Fruit fly (Drosophila melanogaster) whole organism, embryonic: ENCODE data around the gene Btnd.

Experiments used
- Awh ChIP-seq: fragments of 200-800 bp; sonication (Bioruptor generic); IDR thresholded peaks from 2 replicates; pipeline ENCODE4, ENCODE4 v1.3.6; 2022; ENCODE audit warnings: missing biosample characterization, missing genetic modification characterization
- B-H1 ChIP-seq: fragments of 200-800 bp; sonication (Bioruptor generic); IDR thresholded peaks from 3 replicates; pipeline ENCODE4 v1.3.6; 2022; ENCODE audit warnings: missing biosample characterization, missing genetic modification characterization
- Blimp-1 ChIP-seq: fragments of 200-800 bp; sonication (Bioruptor generic); optimal IDR thresholded peaks from 3 replicates; lab custom pipeline; 2018; ENCODE audit warnings: missing biosample characterization, missing genetic modification characterization, mild to moderate bottlenecking, moderate library complexity, missing genetic modification reagents
- Bteb2 ChIP-seq: fragments of 200-800 bp; sonication (Bioruptor generic); optimal IDR thresholded peaks from 2 replicates; lab custom pipeline; 2016; ENCODE audit warnings: missing biosample characterization, missing genetic modification characterization
- CG13424 ChIP-seq: fragments of 200-800 bp; sonication (Bioruptor generic); optimal IDR thresholded peaks from 2 replicates; lab custom pipeline; 2019; ENCODE audit warnings: missing biosample characterization, mild to moderate bottlenecking, missing genetic modification characterization, moderate library complexity
- CG14050 ChIP-seq: fragments of 200-800 bp; sonication (Bioruptor generic); IDR thresholded peaks from 3 replicates; pipeline ENCODE4 v1.3.6; 2022; ENCODE audit warnings: missing biosample characterization, missing genetic modification characterization
- CG14710 ChIP-seq: fragments of 200-800 bp; sonication (Bioruptor generic); optimal IDR thresholded peaks from 3 replicates; lab custom pipeline; 2019; ENCODE audit warnings: missing biosample characterization, mild to moderate bottlenecking, missing genetic modification characterization, moderate library complexity
- CG15011 ChIP-seq: fragments of 200-800 bp; sonication (Bioruptor generic); optimal IDR thresholded peaks from 3 replicates; lab custom pipeline; 2018; ENCODE audit warnings: missing biosample characterization, mild to moderate bottlenecking, missing genetic modification characterization
- CG17328 ChIP-seq: fragments of 200-800 bp; sonication (Bioruptor generic); IDR thresholded peaks from 2 replicates; pipeline ENCODE4 v1.3.6; 2022; ENCODE audit warnings: missing biosample characterization, missing genetic modification characterization
- CG18011 ChIP-seq: fragments of 200-800 bp; sonication (Bioruptor generic); optimal IDR thresholded peaks from 2 replicates; lab custom pipeline; 2017; ENCODE audit warnings: missing biosample characterization, missing genetic modification characterization, mild to moderate bottlenecking, moderate library complexity, missing genotype
- CG18599 ChIP-seq: fragments of 200-800 bp; sonication (Bioruptor generic); optimal IDR thresholded peaks from 3 replicates; lab custom pipeline; 2017; ENCODE audit warnings: missing biosample characterization, missing genetic modification characterization, mild to moderate bottlenecking, moderate library complexity, missing genetic modification reagents
- CG3726 ChIP-seq: fragments of 200-800 bp; sonication (Bioruptor generic); IDR thresholded peaks from 3 replicates; pipeline ENCODE4, ENCODE4 v1.3.6; 2022; ENCODE audit warnings: missing biosample characterization, missing genetic modification characterization
- CG7963 ChIP-seq: fragments of 200-800 bp; sonication (Bioruptor generic); IDR thresholded peaks from 3 replicates; pipeline ENCODE4 v1.3.6; 2022; ENCODE audit warnings: missing biosample characterization, missing genetic modification characterization; ENCODE audit not compliant: partially characterized antibody
- CG9727 ChIP-seq: fragments of 200-800 bp; sonication (Bioruptor generic); optimal IDR thresholded peaks from 3 replicates; lab custom pipeline; 2017; ENCODE audit warnings: missing biosample characterization, mild to moderate bottlenecking, missing genetic modification characterization
- Dfd ChIP-seq, 2 experiments: fragments of >200 bp; optimal IDR thresholded peaks; 2 replicates each; lab custom pipeline; 2017; ENCODE audit warnings: missing biosample characterization in 2 of 2, missing genetic modification characterization in 2 of 2
- Dip2 ChIP-seq: fragments of 200-800 bp; sonication (Bioruptor generic); IDR thresholded peaks from 2 replicates; pipeline ENCODE4 v1.3.6; 2022; ENCODE audit warnings: missing biosample characterization, missing genetic modification characterization
- Doc2 ChIP-seq: fragments of 200-800 bp; sonication (Bioruptor generic); IDR thresholded peaks from 2 replicates; pipeline ENCODE4 v1.3.6; 2022; ENCODE audit warnings: missing biosample characterization, missing genetic modification characterization
- Gsc ChIP-seq: fragments of 200-800 bp; sonication (Bioruptor generic); IDR thresholded peaks from 2 replicates; pipeline ENCODE4 v1.3.6; 2022; ENCODE audit warnings: missing biosample characterization, missing genetic modification characterization
- H15 ChIP-seq: fragments of 200-800 bp; sonication (Bioruptor generic); IDR thresholded peaks from 3 replicates; pipeline ENCODE4 v1.3.6; 2022; ENCODE audit warnings: missing biosample characterization, missing genetic modification characterization
- Hand ChIP-seq: fragments of 200-800 bp; sonication (Bioruptor generic); optimal IDR thresholded peaks from 2 replicates; lab custom pipeline; 2017; ENCODE audit warnings: mild to moderate bottlenecking, missing biosample characterization, missing genetic modification reagents, missing genetic modification characterization
- Hmx ChIP-seq: fragments of 200-800 bp; sonication (Bioruptor generic); optimal IDR thresholded peaks from 2 replicates; lab custom pipeline; 2016; ENCODE audit warnings: missing biosample characterization, missing genetic modification characterization
- Hr39 ChIP-seq: fragments of >200 bp; optimal IDR thresholded peaks from 2 replicates; lab custom pipeline; 2017
- NFAT ChIP-seq: fragments of 200-800 bp; sonication (Bioruptor generic); IDR thresholded peaks from 2 replicates; pipeline ENCODE4 v1.3.6; 2022; ENCODE audit warnings: missing biosample characterization, missing genetic modification characterization
- Nf-YB ChIP-seq: fragments of 200-800 bp; sonication (Bioruptor generic); optimal IDR thresholded peaks from 3 replicates; lab custom pipeline; 2019; ENCODE audit warnings: missing biosample characterization, mild to moderate bottlenecking, missing genetic modification characterization, moderate library complexity
- Stat92E ChIP-seq, 3 experiments: fragments of >200 bp in 2 of 3; fragments of 200-800 bp in 1 of 3; sonication (Bioruptor generic) in 1 of 3; optimal IDR thresholded peaks; 2 replicates each; lab custom pipeline; 2017 to 2019; ENCODE audit warnings: missing biosample characterization in 3 of 3, missing genetic modification characterization in 3 of 3, mild to moderate bottlenecking in 1 of 3, moderate library complexity in 1 of 3
- Usf ChIP-seq: fragments of 200-800 bp; sonication (Bioruptor generic); optimal IDR thresholded peaks from 2 replicates; lab custom pipeline; 2017; ENCODE audit warnings: missing genotype, missing biosample characterization, missing genetic modification characterization
- ap ChIP-seq: fragments of 200-800 bp; sonication (Bioruptor generic); IDR thresholded peaks from 2 replicates; pipeline ENCODE4 v1.3.6; 2022; ENCODE audit warnings: missing biosample characterization, missing genetic modification characterization
- ash1 ChIP-seq: fragments of 200-800 bp; sonication (Bioruptor generic); optimal IDR thresholded peaks from 2 replicates; lab custom pipeline; 2018; ENCODE audit warnings: missing biosample characterization, mild to moderate bottlenecking, missing genetic modification characterization
- bcd ChIP-seq: fragments of 200-800 bp; sonication (Bioruptor generic); optimal IDR thresholded peaks from 2 replicates; lab custom pipeline; 2017; ENCODE audit warnings: missing biosample characterization, mild to moderate bottlenecking, missing genetic modification characterization
- bigmax ChIP-seq: fragments of 200-800 bp; sonication (Bioruptor generic); optimal IDR thresholded peaks from 2 replicates; lab custom pipeline; 2018; ENCODE audit warnings: missing biosample characterization, mild to moderate bottlenecking, missing genetic modification characterization
- br ChIP-seq: fragments of >200 bp; optimal IDR thresholded peaks from 2 replicates; lab custom pipeline; 2017
- chif ChIP-seq, 2 experiments: fragments of 200-800 bp; sonication (Bioruptor generic); optimal IDR thresholded peaks; 3 replicates each; lab custom pipeline; 2016; ENCODE audit warnings: missing biosample characterization in 2 of 2, missing genetic modification characterization in 2 of 2
- corto ChIP-seq: fragments of 200-800 bp; sonication (Bioruptor generic); optimal IDR thresholded peaks from 2 replicates; lab custom pipeline; 2016; ENCODE audit warnings: missing biosample characterization, mild to moderate bottlenecking, missing genetic modification characterization, moderate library complexity
- cwo ChIP-seq: fragments of 200-800 bp; sonication (Bioruptor generic); optimal IDR thresholded peaks from 3 replicates; lab custom pipeline; 2017; ENCODE audit warnings: missing biosample characterization, missing genetic modification characterization, mild to moderate bottlenecking, moderate library complexity, missing genetic modification reagents
- danr ChIP-seq: fragments of 200-800 bp; sonication (Bioruptor generic); IDR thresholded peaks from 2 replicates; pipeline ENCODE4 v1.3.6; 2022; ENCODE audit warnings: missing biosample characterization, missing genetic modification characterization
- dmrt99B ChIP-seq: fragments of 200-800 bp; sonication (Bioruptor generic); optimal IDR thresholded peaks from 2 replicates; lab custom pipeline; 2018; ENCODE audit warnings: missing biosample characterization, mild to moderate bottlenecking, missing genetic modification characterization, moderate library complexity
- fd102C ChIP-seq: fragments of 200-800 bp; sonication (Bioruptor generic); optimal IDR thresholded peaks from 2 replicates; lab custom pipeline; 2018; ENCODE audit warnings: missing biosample characterization, mild to moderate bottlenecking, missing genetic modification characterization, moderate library complexity
- fru ChIP-seq: fragments of >200 bp; optimal IDR thresholded peaks from 2 replicates; lab custom pipeline; 2017
- lmd ChIP-seq: fragments of 200-800 bp; sonication (Bioruptor generic); IDR thresholded peaks from 2 replicates; pipeline ENCODE4 v1.3.6; 2022; ENCODE audit warnings: missing biosample characterization, missing genetic modification characterization
- lov ChIP-seq, 2 experiments: fragments of 200-800 bp in 1 of 2; fragments of >200 bp in 1 of 2; sonication (Bioruptor generic) in 1 of 2; IDR thresholded peaks in 1 of 2; optimal IDR thresholded peaks in 1 of 2; 2 replicates in 1 of 2; 3 replicates in 1 of 2; pipeline versions ENCODE4 v1.3.6 to Lab custom; 2017 to 2022; ENCODE audit warnings: missing biosample characterization in 1 of 2, missing genetic modification characterization in 1 of 2
- onecut ChIP-seq: fragments of 200-800 bp; sonication (Bioruptor generic); IDR thresholded peaks from 2 replicates; pipeline ENCODE4 v1.3.6; 2022; ENCODE audit warnings: missing biosample characterization, missing genetic modification characterization
- prd ChIP-seq, 3 experiments: fragments of >200 bp in 2 of 3; fragments of 200-800 bp in 1 of 3; sonication (Bioruptor generic) in 1 of 3; optimal IDR thresholded peaks in 2 of 3; IDR thresholded peaks in 1 of 3; 2 replicates in 2 of 3; 3 replicates in 1 of 3; pipeline versions ENCODE4 v1.3.6 to Lab custom; 2017 to 2022; ENCODE audit warnings: missing biosample characterization in 1 of 3, missing genetic modification characterization in 1 of 3
- pros ChIP-seq: fragments of 200-800 bp; sonication (Bioruptor generic); optimal IDR thresholded peaks from 3 replicates; lab custom pipeline; 2019; ENCODE audit warnings: missing biosample characterization, mild to moderate bottlenecking, missing genetic modification characterization, moderate library complexity
- pum ChIP-seq: fragments of 200-800 bp; sonication (Bioruptor generic); optimal IDR thresholded peaks from 2 replicates; lab custom pipeline; 2016; ENCODE audit warnings: missing biosample characterization, missing genetic modification characterization
- repo ChIP-seq: fragments of 200-800 bp; sonication (Bioruptor generic); optimal IDR thresholded peaks from 2 replicates; lab custom pipeline; 2016; ENCODE audit warnings: missing biosample characterization, missing genetic modification characterization
- salm ChIP-seq: fragments of 200-800 bp; sonication (Bioruptor generic); optimal IDR thresholded peaks from 2 replicates; lab custom pipeline; 2018; ENCODE audit warnings: missing biosample characterization, mild to moderate bottlenecking, missing genetic modification characterization
- sisA ChIP-seq: fragments of 200-800 bp; sonication (Bioruptor generic); IDR thresholded peaks from 2 replicates; pipeline ENCODE4 v1.3.6; 2022; ENCODE audit warnings: missing biosample characterization, missing genetic modification characterization
- slou ChIP-seq: fragments of 200-800 bp; sonication (Bioruptor generic); optimal IDR thresholded peaks from 3 replicates; lab custom pipeline; 2016; ENCODE audit warnings: missing biosample characterization, missing genetic modification characterization
- so ChIP-seq: fragments of 200-800 bp; sonication (Bioruptor generic); IDR thresholded peaks from 3 replicates; pipeline ENCODE4 v1.3.6; 2022; ENCODE audit warnings: missing biosample characterization, missing genetic modification characterization
- stwl ChIP-seq: fragments of 200-800 bp; sonication (Bioruptor generic); optimal IDR thresholded peaks from 3 replicates; lab custom pipeline; 2018; ENCODE audit warnings: missing biosample characterization, mild to moderate bottlenecking, missing genetic modification characterization, moderate library complexity
- trh ChIP-seq: fragments of 200-800 bp; sonication (Bioruptor generic); optimal IDR thresholded peaks from 2 replicates; lab custom pipeline; 2016; ENCODE audit warnings: missing biosample characterization, missing genetic modification characterization

The Btnd gene

DNA sequence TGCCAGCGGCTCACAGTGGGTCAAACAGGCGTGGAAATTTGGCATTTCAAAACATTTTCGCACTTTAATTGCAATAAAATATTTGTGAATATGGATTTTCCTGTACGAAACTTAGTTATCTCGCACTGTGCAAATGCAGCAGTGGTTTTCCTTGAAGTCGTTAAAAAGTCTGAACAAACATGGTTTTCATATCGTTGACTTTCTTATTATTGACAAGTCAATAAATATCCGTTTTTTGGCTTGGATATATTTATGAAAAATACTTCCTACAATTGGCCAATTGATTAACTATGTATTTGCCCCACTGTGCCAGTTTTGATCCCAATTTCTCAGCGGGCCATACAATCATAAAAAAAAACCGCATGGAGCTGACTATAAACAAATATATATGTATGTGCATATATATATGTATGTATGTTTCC, 46.3 kb upstream of the Btnd start (continued):
- TF ChIP-seq Usf (GFP tag; lab: Kevin White, UChicago) (peak; percentile 83), ash1 (GFP tag; lab: Kevin White, UChicago) (no peak), cwo (peak; percentile 93), pros (GFP tag; lab: Kevin White, UChicago) (no peak), CG18599 (GFP tag; lab: Kevin White, UChicago) (peak; percentile 94), fd102C (GFP tag; lab: Kevin White, UChicago) (peak; percentile 6), Gsc (GFP tag; lab: Robert Waterston, UW) (peak; percentile 84), CG7963 (GFP tag; lab: Robert Waterston, UW) (no peak), Hmx (GFP tag; lab: Kevin White, UChicago) (peak; percentile 69), danr (peak; percentile 93), CG15011 (GFP tag; lab: Kevin White, UChicago) (peak; percentile 90), prd (optimal IDR thresholded peaks at IDR 0.05; lab: Kevin White, UChicago) (no peak), prd (GFP tag; IDR thresholded peaks at IDR 0.05; lab: Robert Waterston, UW) (peak; percentile 94), CG14050 (GFP tag; lab: Robert Waterston, UW) (peak; percentile 94), CG17328 (GFP tag; lab: Robert Waterston, UW) (peak; percentile 94), Bteb2 (GFP tag; lab: Kevin White, UChicago) (peak; percentile 94), br (lab: Kevin White, UChicago) (no peak), slou (peak; percentile 85), fru (lab: Kevin White, UChicago) (no peak), so (GFP tag; lab: Robert Waterston, UW) (peak; percentile 97), B-H1 (peak; percentile 93), Stat92E (GFP tag; optimal IDR thresholded peaks at IDR 0.05; lab: Kevin White, UChicago) (peak in 1 of 3 experiments; percentile 83), CG3726 (GFP tag; lab: Robert Waterston, UW) (peak; percentile 89), Awh (GFP tag; lab: Robert Waterston, UW) (peak; percentile 93), lov (optimal IDR thresholded peaks at IDR 0.05; lab: Kevin White, UChicago) (no peak), lov (GFP tag; IDR thresholded peaks at IDR 0.05; lab: Robert Waterston, UW) (peak; percentile 89), H15 (GFP tag; lab: Robert Waterston, UW) (peak; percentile 91), Dip2 (GFP tag; lab: Robert Waterston, UW) (peak; percentile 65), bigmax (GFP tag; lab: Kevin White, UChicago) (no peak), corto (peak; percentile 33), CG13424 (tag; lab: Kevin White, UChicago) (peak; percentile 97), NFAT (GFP tag; lab: Robert Waterston, UW) (peak; percentile 86), trh (GFP tag; lab: Kevin White, UChicago) (peak; percentile 87), stwl (tag; lab: Kevin White, UChicago) (peak; percentile 39), salm (tag; lab: Kevin White, UChicago) (peak; percentile 97), pum (peak; percentile 96), Hr39 (lab: Kevin White, UChicago) (no peak), lmd (GFP tag; lab: Robert Waterston, UW) (peak; percentile 95), CG18011 (GFP tag; lab: Kevin White, UChicago) (peak; percentile 82), sisA (peak; percentile 95), Doc2 (GFP tag; lab: Robert Waterston, UW) (peak; percentile 79), Nf-YB (GFP tag; lab: Kevin White, UChicago) (peak; percentile 85), Dfd (GFP tag; optimal IDR thresholded peaks at IDR 0.05; lab: Kevin White, UChicago) (no peak), bcd (GFP tag; lab: Kevin White, UChicago) (peak; percentile 96), repo (GFP tag; lab: Kevin White, UChicago) (peak; percentile 94), onecut (GFP tag; lab: Robert Waterston, UW) (peak; percentile 89), ap (GFP tag; lab: Robert Waterston, UW) (peak; percentile 91), CG9727 (GFP tag; lab: Kevin White, UChicago) (peak; percentile 96), dmrt99B (tag; lab: Kevin White, UChicago) (peak; percentile 99), Hand (GFP tag; lab: Kevin White, UChicago) (peak; percentile 78), Blimp-1 (GFP tag; lab: Kevin White, UChicago) (peak; percentile 93), CG14710 (tag; lab: Kevin White, UChicago) (peak; percentile 91), chif (GFP tag; optimal IDR thresholded peaks at IDR 0.05; lab: Kevin White, UChicago) (peak; percentile 96)
